Fruit fly (Drosophila melanogaster) S2 (cell line): ENCODE results near the gene CG12010.

Experiments
- CG8478 ChIP-seq: fragments of >200 bp; optimal IDR thresholded peaks from 2 replicates; lab custom pipeline; 2018
- CTCF ChIP-seq, 2 experiments: fragments of >200 bp; optimal IDR thresholded peaks; 2 replicates each; lab custom pipeline; 2018

Gene CG12010

DNA sequence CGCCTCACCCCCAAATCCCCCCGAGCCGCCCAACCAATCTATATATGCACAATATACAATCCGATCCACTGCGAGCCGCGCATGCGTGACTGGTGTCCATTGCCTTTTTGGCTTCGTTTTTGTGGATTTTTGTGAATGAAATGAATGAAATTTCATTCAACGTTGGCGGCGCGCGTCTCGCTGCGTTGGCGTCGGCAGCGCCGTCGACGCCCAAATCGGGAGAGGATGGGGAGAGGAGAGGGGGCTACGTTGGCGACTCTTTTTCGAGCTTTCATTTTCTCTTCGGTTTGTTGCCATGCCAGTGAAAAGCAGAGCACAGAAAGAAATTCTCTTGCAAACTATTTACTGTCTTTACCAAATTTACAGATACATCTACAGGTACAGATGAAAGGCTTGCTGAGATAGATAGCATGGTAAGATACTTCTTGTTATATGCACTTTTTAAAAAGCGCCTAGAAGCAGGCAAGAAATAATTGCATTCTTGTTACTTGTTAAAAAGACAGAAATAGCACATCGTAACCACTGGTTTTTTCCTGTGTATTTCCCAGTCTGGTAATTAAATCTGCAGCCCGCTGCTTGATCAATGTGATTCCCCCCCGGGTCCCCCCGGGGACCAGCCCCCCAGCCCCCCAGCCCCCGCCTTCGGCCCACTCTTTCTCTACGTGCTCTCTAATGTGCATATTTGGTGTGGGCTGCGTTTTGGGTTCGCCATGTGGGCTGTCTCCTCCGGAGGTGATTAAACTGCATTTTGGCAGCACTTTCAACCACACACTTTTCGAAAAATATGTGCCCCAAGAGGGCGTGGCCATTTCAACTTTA is 6.4 kb downstream of the CG12010 start:
- no peak for TF ChIP-seq CG8478 (lab: Kevin White, UChicago)
- no peak for TF ChIP-seq CTCF (optimal IDR thresholded peaks at IDR 0.05; lab: Kevin White, UChicago)

DNA sequence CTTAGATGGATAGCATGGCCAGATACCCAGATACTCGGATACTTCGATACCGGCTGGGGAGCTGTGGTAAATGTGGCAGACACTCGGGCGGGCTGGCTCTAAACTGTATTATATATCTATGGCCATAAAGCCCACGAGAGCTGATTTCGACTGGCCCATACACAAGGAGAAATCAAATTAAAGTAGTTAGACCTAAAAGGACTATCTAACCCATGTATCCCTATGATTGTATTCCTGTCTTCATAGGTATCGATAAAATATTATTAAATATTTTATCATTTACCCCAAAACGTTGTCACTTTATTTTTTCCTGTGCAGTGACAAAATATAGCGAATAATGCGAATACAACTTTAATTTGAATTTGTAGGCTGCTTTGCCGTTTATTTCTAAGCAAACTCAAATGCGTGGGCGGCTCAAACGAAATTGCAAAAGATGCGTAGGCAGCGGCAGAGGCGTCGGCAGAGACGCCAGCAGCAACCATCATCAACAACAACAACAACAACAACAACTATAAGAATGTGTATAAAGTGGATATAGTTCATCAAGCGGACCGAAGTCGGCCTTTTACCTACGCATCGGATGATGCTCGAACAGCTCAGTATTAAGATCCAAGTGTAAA is 7.9 kb downstream of the CG12010 start:
- TF ChIP-seq CTCF (optimal IDR thresholded peaks at IDR 0.05; lab: Kevin White, UChicago), result no peak
- no peak for TF ChIP-seq CG8478 (lab: Kevin White, UChicago)

DNA sequence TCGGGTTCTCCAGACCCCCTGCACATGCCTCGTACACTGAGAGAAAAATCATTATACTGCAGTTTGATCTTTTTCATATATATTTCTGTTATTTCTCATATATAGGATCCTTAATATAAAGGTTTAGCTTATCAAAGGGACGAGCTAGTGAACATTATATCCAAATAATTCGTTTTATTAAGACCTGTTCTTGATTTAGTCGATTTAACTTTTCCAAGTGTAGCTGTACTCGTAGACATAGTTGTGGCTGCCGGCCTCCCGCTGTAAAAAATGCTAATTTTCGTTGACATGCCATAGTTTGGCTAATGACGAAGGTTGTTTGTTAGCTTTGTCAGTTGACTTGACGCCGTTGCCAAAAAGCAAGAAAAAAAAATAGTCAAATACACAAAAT is 8.4 kb downstream of the CG12010 start:
- TF ChIP-seq CTCF (optimal IDR thresholded peaks at IDR 0.05; lab: Kevin White, UChicago) (no peak), CG8478 (lab: Kevin White, UChicago) (no peak)

DNA sequence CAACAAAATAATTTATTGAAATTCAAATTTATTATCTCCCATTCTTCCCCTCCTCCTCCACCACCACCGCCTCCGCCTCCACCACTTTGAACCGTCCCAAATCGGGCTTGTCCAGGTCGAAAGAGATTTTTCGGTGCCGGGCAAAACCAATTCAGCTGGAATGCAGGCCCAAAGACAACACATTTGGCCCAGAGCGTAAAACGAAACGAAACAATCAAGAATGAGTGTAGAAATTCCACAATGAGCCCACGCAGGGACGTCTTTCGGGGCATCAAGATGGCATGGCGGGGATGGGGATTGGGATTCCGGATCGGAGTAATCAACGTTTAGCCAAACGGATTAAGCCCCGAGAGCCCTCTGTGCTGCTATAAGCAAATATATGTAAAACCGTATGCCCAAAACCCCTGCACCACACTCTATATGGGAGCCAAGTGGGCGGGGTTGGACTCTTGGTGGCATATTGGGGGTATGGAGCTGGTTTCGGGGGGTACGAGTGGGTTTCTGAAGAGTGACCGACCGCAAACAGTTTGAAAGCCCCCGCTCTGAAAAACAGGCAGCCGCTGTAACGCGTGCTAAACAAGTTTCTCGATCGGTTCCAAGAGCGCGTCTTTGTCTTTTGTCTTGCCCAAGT is 10.0 kb downstream of the CG12010 start:
- TF ChIP-seq CG8478 (lab: Kevin White, UChicago), result no peak

DNA sequence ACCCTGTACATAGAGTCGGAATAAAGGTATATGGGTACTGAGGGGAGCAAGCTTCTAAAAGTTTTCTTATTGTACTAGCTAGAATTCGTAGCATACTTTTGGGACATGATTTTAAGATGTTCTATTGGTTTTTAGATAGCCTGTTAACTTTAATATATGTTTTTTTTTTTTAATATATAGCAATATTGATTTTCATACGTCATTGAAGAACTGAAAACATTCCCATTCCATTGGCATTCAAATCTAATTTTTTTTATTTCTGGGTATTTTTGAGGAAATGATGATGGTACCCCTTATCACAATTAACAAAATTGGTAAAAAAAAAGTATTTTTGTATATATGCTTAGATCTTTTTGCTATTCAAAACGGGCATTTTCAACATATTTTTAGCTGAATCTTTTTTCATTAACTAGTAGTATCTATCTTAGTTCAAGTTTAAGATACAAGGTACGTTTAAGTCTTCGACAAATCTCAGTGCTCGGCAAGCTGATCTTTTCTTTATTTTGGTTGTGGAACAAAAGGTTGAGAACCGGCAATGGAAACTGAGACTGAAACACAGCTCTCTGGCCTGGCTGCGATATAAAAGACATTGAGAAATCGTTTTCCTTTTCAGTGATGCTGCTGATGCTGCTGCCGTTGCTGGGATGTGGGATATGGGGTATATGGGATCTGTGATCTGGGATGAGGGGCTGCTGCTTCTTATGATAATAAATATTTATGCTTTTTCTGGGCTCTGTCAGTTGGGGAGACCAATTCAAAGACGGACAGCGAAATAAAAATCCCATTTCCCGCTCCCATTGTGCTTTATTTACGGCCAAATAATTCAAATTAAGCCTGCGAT is 10.7 kb downstream of the CG12010 start:
- TF ChIP-seq CG8478 (lab: Kevin White, UChicago) (no peak), CTCF (optimal IDR thresholded peaks at IDR 0.05; lab: Kevin White, UChicago) (no peak)

DNA sequence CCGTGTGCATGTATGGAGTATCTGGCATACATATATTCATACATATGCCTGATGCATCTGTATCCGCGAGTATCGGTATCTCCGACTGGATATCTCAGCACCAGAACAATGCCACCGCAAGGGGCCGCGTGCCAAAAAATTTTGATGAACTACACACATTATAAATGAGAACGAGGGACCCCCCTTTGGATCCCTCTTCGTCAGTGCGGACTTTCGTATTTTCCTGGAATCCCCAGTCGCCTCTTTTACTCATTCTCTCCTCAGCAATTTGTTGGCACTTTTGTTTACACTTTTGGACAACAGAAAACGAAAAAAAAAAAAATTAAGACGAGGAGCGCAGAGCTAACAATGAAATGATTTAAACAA is 11.3 kb downstream of the CG12010 start:
- TF ChIP-seq CG8478 (lab: Kevin White, UChicago) (no peak), CTCF (optimal IDR thresholded peaks at IDR 0.05; lab: Kevin White, UChicago) (no peak)

DNA sequence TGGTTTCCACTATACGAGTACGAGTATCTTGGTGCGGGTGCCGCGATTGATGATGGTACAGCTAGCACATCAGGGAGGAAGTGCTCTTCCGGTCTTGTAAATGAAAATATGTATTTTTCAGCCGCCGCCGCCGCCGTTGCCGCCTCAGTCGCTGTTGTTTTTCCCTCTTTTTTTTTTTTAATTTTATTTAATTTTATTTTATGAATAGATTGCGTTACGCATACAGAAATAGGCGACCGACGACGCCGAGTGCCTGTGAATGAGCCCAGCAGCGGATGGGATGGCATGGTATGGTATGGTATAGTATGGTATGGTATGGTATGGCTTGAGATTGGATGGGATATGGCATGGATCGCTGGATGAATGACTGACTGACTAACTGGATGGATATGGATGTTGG is 12.6 kb downstream of the CG12010 start:
- TF ChIP-seq CTCF (optimal IDR thresholded peaks at IDR 0.05; lab: Kevin White, UChicago), result no peak
- TF ChIP-seq CG8478 (lab: Kevin White, UChicago), result no peak

DNA sequence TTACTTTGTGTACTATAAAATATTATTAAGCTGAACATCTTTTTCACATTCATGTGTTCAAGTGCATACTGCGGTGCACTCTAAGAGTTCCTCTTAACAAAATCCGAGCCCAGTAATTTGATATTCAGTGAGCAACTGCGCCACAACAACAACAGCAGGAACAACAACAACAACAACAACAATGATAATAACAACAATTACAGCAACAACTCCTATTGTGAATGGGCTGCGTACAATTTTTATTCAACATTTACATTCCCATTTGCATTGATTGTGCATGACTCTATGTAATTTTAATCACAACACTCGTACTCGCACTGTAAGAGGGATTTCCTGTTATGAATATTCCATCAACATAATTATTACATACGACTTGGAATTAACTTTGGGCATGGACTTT is 13.5 kb downstream of the CG12010 start:
- TF ChIP-seq CG8478 (lab: Kevin White, UChicago) (no peak), CTCF (optimal IDR thresholded peaks at IDR 0.05; lab: Kevin White, UChicago) (no peak)

DNA sequence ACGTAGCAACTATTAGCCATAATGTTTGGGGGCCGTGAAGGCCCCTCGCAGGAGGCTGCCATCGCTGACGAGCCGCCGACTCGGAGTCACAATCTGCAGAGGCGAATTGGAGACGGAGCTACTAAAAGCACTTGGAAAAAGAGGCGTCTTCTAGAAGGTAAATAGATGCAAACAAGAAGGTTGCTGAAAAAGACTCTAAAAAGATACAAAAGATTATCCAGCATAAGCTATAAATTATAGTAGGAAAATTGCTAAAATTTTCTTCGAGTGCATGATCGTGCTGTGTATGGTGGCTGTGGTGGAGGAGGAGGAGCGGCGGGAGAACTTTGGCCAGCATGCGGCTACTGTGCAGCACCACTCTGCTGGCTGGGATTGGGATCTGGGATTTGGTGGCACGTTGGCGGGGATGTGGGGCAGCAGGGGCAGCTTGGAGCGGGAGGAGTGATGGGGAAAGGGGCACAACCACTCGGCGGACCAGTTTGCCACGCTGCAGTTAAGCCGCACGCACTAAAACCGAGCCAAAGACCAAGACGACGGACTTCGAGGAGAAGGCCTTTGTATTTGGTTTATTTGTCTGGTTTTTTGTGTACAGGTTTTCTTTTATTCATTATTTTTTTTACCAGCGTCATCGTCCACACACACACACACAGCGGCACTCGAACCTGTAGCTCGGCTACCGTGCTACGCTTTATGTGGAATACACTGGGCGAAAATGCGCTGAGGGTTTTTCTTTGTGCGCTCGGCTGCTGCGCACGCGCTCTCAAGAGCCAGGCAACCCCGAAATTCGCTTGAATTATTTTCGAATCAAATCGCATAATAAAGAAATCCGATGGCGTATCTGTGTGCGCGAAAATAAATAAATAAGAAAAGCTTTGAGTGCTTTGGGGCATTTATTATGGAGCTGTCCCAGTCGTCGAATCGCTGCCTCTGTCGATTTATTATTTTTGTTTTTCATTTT is 14.9 kb downstream of the CG12010 start:
- no peak for TF ChIP-seq CTCF (optimal IDR thresholded peaks at IDR 0.05; lab: Kevin White, UChicago)
- no peak for TF ChIP-seq CG8478 (lab: Kevin White, UChicago)

DNA sequence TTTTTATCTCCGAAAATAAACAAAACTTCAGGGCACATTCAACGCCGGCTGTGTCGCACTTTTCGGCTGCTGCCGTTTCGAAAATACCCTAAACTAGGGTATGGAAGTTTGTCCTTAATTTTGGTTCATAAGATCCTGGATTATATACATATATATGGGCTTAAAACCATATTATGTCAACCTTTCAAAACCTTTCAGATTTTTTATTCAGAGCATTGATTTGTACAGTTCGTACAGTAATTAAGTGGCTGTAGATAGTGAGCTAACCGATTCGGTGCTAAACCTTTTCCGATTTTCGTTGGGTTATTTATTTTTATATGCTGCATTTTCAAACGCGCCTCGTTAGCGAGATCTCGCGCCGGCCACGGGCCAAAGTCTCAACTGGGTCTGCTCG is 15.6 kb downstream of the CG12010 start:
- no peak for TF ChIP-seq CG8478 (lab: Kevin White, UChicago)

DNA sequence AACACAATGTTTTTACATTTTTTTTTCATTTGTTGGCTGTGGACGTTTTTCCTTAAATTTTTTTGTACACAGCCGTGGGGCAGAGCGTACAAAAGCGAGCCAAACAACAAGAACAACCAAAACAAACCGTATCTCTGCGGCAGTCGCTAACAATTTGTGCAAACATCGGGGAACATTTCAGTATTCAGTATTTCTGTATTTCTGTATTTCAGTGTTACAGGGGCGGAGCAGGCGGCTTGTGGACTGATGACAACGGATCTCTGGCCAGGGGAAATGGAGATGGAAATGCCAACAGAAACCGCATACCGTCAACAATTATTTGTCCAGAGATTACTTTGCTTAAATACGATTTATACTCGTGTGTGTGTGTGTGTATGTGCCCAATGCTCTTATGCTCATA is 16.4 kb downstream of the CG12010 start:
- TF ChIP-seq CTCF (optimal IDR thresholded peaks at IDR 0.05; lab: Kevin White, UChicago) (no peak), CG8478 (lab: Kevin White, UChicago) (no peak)

DNA sequence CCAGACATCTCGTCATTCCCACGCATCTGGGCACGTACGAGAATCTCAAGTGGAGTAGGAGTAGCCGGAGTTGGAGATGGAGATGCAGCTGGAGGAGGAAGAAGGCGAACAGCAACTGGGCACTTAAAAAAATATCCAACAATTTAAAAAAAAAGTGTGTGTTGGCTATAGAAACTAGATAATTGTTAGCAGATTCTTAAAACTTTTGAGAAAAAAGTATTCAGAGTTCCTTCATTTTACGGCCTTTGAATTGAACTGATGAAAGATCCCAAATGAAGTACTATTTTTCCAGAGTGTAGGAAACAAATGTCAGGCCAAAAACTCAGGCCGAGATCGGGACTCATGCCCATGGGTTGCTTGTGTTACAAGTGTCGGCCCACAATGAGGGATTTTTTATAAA is 17.8 kb downstream of the CG12010 start:
- TF ChIP-seq CTCF (optimal IDR thresholded peaks at IDR 0.05; lab: Kevin White, UChicago), result no peak
- TF ChIP-seq CG8478 (lab: Kevin White, UChicago), result no peak

DNA sequence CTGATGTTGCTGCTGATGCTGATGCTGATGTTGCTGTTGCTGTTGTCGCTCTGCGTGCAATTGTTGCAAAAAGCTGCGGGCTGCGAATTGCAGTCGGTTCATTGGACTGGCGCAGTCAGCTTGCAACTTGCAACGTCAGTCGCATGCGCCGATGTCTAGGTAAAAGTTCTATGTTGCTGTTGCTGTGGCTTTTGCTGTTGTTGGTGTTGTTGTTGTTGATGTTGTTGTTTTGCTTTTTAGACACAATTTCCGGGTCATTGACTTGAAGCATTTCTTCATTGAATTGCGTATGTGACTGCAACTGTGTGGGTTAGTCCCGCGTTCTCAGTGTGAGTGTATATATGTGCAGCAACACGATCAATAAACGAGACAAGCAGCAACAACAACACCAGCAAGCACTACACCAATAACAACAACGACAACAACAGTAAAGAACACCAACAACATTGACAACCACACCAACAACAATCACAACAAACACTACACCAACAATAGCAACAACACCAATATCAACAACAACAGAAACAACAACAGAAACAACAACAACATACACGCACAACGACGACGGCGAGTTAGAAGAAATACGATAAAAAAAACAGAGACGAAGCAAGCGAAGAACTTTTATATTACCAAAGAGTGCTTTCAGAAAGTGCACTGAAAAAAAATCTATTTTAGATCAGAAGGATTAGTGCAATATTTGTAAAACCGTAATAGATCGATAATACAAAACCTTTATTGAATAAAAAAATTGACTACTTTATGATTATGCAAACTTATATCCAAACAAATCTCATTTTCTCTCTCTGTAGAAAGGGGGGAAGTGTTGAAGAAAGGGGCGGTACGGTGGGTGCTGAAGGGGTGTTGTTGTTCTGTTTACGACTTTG is 20.1 kb downstream of the CG12010 start:
- no peak for TF ChIP-seq CTCF (optimal IDR thresholded peaks at IDR 0.05; lab: Kevin White, UChicago)
- no peak for TF ChIP-seq CG8478 (lab: Kevin White, UChicago)
